Worm (Caenorhabditis elegans) whole organism, early embryonic: ENCODE measurements around the gene Y73F8A.35.

ENCODE experiments used
- B0310.2 ChIP-seq: sonication (generic microtip); optimal IDR thresholded peaks from 2 replicates; lab custom pipeline; 2016; ENCODE audit warnings: mild to moderate bottlenecking, missing genetic modification characterization, missing compliant biosample characterization
- ama-1 ChIP-seq: fragments of 150-350 bp; optimal IDR thresholded peaks from 2 replicates; lab custom pipeline; 2014
- ceh-13 ChIP-seq: fragments of 200-800 bp; sonication (Bioruptor generic); optimal IDR thresholded peaks from 2 replicates; lab custom pipeline; 2018; ENCODE audit warnings: mild to moderate bottlenecking, missing genetic modification characterization, missing compliant biosample characterization
- hmbx-1 ChIP-seq: sonication (generic microtip); optimal IDR thresholded peaks from 2 replicates; lab custom pipeline; 2016; ENCODE audit warnings: mild to moderate bottlenecking, missing genetic modification characterization, missing compliant biosample characterization
- hmg-4 ChIP-seq: fragments of 200-800 bp; sonication (Bioruptor generic); optimal IDR thresholded peaks from 2 replicates; lab custom pipeline; 2018; ENCODE audit warnings: mild to moderate bottlenecking, missing genetic modification characterization, missing compliant biosample characterization
- tra-4 ChIP-seq: sonication (generic microtip); optimal IDR thresholded peaks from 2 replicates; lab custom pipeline; 2017; ENCODE audit warnings: missing genetic modification characterization, missing compliant biosample characterization

DNA sequence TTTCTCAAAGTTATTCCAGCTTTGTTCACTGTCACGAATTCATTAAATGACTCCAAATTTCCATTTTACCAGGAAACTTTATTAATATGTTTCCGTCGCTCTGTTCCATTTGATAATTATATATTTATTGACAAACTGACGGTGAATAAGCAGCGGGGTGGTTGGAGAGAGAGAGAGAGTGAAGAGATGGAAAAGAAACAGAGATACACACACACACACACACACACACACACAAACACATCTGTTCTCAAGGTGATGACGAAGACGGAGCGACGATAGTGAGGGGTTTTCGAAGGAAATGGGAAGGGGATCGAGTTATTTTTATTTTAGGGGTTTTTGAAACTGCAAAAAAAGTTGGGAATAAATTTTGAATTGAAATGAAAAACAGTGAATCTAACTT lies 34.1 kb upstream of the Y73F8A.35 start:
- TF ChIP-seq tra-4 (tag; lab: Kevin White, UChicago) (no peak), ama-1 (lab: Kevin White, UChicago) (no peak), hmg-4 (no peak), ceh-13 (no peak), B0310.2 (tag; lab: Kevin White, UChicago) (no peak), hmbx-1 (no peak)
